Fruit fly (Drosophila melanogaster): ENCODE results near the gene Srp54k.

Srp54k gene

DNA sequence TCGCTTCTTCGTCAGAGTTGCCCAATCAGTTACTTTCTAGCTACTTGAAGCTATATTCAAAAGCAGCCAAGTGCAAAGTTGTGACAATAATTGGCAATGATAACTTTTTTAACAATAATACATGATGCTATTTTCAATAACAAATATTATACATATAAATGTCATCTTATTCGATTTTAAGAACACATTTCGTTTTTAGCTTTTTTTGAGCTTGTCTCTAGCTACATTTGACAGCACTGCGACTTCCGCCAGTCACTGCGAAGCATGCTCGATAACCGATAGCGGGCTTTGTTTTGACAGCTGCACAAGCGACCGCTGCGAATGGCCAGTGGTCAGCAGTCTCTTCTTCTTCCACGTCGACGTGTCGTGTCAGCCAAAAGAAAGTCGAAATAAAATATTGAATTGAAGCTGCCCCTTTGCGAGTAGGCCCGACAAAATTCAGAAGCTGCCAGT, at the start of gene Srp54k, which contains the start of gene Gen:
Gene Srp54k (plus strand): TSS at position 325 of the 453 bp plus-strand sequence.
Gene Gen (minus strand): TSS at position 23 of the 453 bp plus-strand sequence.
- TF ChIP-seq insv (optimal IDR thresholded peaks at IDR 0.05): no peak
- TF ChIP-seq ttk (optimal IDR thresholded peaks at IDR 0.05): no peak
- no peak for TF ChIP-seq Myc (optimal IDR thresholded peaks at IDR 0.05)
- no peak for TF ChIP-seq psq (optimal IDR thresholded peaks at IDR 0.05)
- TF ChIP-seq Sin3A (optimal IDR thresholded peaks at IDR 0.05): no peak
- TF ChIP-seq h (optimal IDR thresholded peaks at IDR 0.05): no peak

- no peak for TF ChIP-seq psq (optimal IDR thresholded peaks at IDR 0.05)
- no peak for TF ChIP-seq h (optimal IDR thresholded peaks at IDR 0.05)
- no peak for TF ChIP-seq insv (optimal IDR thresholded peaks at IDR 0.05)
- no peak for TF ChIP-seq Myc (optimal IDR thresholded peaks at IDR 0.05)
- TF ChIP-seq Sin3A (optimal IDR thresholded peaks at IDR 0.05): no peak
- no peak for TF ChIP-seq ttk (optimal IDR thresholded peaks at IDR 0.05)
Observed at dm6 chr3L:5125202-5125601, 27.3 kb upstream of the Srp54k start.

DNA sequence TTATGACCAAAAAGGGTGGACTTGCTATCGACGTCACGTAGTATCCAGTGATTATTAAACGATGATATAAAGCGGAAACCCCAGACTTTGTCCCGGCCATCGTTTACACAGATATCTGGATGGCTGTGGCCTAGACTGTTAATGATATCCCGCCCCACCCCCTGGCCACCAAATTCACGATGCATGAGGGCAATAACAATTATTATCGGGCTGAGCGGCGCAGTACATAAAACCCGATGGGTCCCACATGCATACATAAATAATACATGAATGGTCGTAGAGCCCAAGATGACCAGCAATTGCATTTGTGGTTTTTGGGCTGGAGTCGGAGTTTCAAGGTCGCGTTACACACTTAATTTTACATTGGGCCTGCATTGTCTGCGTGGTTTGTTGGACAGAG, 24.9 kb upstream of the Srp54k start:
- TF ChIP-seq psq (optimal IDR thresholded peaks at IDR 0.05) (no peak), Sin3A (optimal IDR thresholded peaks at IDR 0.05) (no peak), h (optimal IDR thresholded peaks at IDR 0.05) (no peak)

DNA sequence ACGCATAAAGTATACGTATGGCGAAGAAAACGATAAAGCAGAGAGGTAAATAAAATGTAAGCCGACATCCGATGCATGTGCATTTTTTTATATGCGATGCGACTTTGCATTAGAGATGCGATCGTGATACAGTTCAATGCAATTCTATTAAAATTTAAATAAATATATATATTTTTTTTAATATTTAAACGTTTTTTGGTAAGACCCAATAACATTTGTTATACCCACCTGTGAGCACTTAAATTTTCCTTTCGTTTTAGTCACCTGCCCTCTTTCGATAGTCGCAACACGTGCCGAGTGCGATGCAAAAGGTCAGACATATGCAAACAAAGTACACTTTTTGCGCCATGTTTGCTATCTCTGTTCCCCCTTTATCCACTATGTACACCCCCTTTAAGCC, 24.3 kb upstream of the Srp54k start:
- TF ChIP-seq psq (optimal IDR thresholded peaks at IDR 0.05): no peak
- TF ChIP-seq h (optimal IDR thresholded peaks at IDR 0.05): no peak
- no peak for TF ChIP-seq insv (optimal IDR thresholded peaks at IDR 0.05)
- no peak for TF ChIP-seq ttk (optimal IDR thresholded peaks at IDR 0.05)

dm6 chr3L:5129199-5129598, 23.3 kb upstream of the Srp54k start, which contains the start of gene CG4597:
TSS of gene CG4597 (plus strand) at chr3L:5129499.
- TF ChIP-seq h (optimal IDR thresholded peaks at IDR 0.05) (no peak), Myc (optimal IDR thresholded peaks at IDR 0.05) (no peak), ttk (optimal IDR thresholded peaks at IDR 0.05) (no peak), psq (optimal IDR thresholded peaks at IDR 0.05) (no peak), Sin3A (optimal IDR thresholded peaks at IDR 0.05) (no peak), insv (optimal IDR thresholded peaks at IDR 0.05) (no peak)

dm6 chr3L:5130508-5130907, 22.0 kb upstream of the Srp54k start:
- TF ChIP-seq ttk (optimal IDR thresholded peaks at IDR 0.05) (no peak), Sin3A (optimal IDR thresholded peaks at IDR 0.05) (no peak), h (optimal IDR thresholded peaks at IDR 0.05) (no peak), Myc (optimal IDR thresholded peaks at IDR 0.05) (no peak), insv (optimal IDR thresholded peaks at IDR 0.05) (no peak), psq (optimal IDR thresholded peaks at IDR 0.05) (no peak)

DNA sequence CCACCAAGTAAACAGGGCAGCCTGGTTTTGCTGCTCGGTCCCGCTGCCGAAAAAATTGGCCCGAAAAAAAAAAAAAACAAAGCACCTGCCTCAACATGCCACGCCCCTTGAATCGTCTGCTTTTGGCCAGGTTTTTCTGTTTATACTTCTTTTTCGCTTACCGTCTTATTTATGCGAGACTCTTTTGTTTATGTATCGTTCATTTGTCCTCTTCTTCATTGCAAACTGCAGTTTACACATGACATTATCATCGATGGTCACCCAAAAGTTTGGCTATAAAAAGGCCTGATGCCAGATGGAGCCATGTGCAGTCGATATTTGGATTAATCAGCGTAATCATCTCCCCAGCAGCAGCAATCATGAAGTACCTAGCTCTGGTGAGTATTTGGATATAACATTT, 21.2 kb upstream of the Srp54k start, which contains the start of gene CG15212:
Gene CG15212 (plus strand): TSS at position 301 of the 400 bp plus-strand sequence.
- TF ChIP-seq ttk (optimal IDR thresholded peaks at IDR 0.05) (no peak), insv (optimal IDR thresholded peaks at IDR 0.05) (no peak), h (optimal IDR thresholded peaks at IDR 0.05) (no peak), Sin3A (optimal IDR thresholded peaks at IDR 0.05) (no peak), Myc (optimal IDR thresholded peaks at IDR 0.05) (no peak), psq (optimal IDR thresholded peaks at IDR 0.05) (no peak)

DNA sequence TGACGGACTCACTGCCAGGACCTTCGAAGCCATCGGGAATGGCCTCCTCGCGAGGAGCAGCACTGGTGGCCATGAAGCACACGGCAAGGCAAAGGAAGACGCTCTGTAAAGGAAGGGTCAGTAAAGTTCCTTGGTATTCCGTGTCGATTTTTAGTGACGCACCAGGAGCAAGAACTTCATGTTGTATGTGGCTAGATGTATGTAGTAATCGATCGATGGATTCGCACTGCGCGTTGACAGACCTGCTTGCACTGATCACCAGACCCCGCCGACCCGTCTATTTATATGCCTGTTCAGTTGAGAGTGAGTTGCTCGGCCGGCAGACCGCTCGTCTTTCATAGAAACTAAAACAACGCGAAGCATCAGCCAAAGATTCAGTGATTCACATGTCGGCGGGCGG, 19.5 kb upstream of the Srp54k start, which contains the start of gene CG15213:
Gene CG15213 (minus strand): TSS at position 255 of the 400 bp plus-strand sequence.
- TF ChIP-seq insv (optimal IDR thresholded peaks at IDR 0.05) (no peak), psq (optimal IDR thresholded peaks at IDR 0.05) (no peak), Sin3A (optimal IDR thresholded peaks at IDR 0.05) (no peak), ttk (optimal IDR thresholded peaks at IDR 0.05) (no peak), Myc (optimal IDR thresholded peaks at IDR 0.05) (no peak), h (optimal IDR thresholded peaks at IDR 0.05) (no peak)

DNA sequence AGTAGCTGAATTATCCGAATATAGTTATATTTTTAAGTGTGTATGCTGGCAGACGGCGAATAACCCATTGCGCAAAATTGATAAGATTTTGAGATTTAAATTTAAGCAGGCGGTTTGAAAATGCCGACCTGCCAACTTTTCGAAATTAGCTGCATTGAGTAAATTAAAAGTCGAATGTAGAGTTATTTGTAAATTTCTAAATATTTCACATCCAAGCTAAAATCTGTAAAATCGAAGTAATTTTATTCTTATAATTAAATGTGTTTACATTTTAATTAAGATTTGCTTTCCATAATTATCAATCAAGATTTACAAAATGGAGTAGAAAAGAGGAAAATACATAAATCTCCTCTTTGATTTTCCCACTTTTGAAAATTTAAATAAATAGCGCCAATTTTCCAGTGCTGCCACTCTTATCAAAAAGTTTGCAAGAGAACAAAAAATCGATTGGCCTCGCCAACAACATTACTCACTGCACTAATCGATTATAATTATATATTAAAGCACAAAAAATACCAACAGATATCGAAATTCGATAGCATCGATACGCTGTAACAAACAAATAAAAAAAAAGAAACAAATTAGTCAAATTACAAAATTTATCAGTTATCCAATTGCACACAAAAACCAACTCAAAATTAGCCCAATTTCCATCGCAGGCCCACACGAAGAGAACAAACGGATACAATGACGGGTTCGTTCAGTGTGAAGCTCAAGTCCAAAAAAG, 18.6 kb upstream of the Srp54k start, which contains the start of gene Yod1:
Gene Yod1 (plus strand): TSS at position 168 of the 727 bp plus-strand sequence.
- no peak for TF ChIP-seq psq (optimal IDR thresholded peaks at IDR 0.05)
- no peak for TF ChIP-seq insv (optimal IDR thresholded peaks at IDR 0.05)
- TF ChIP-seq Sin3A (optimal IDR thresholded peaks at IDR 0.05): no peak
- TF ChIP-seq h (optimal IDR thresholded peaks at IDR 0.05): no peak
- TF ChIP-seq Myc (optimal IDR thresholded peaks at IDR 0.05): no peak
- no peak for TF ChIP-seq ttk (optimal IDR thresholded peaks at IDR 0.05)

DNA sequence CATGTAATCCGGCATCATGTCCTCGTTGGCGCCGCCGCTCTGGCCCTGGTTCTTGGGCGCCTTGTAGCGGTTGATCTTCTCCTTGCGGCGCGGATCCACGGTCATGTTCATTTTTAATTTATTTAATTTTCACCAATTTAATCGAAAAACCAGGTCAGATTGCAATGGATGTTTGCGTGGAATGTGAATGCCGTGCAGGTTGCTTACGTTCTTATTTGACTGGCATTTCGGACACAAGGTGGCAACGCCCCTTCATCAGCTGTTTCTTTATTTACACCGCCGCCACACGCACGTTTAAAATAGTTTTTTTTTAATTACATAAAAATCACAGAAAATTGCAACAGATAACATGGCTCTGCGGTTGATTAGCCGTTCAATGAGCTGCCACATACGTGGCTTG, 16.4 kb upstream of the Srp54k start, which contains the start of the genes CG10674 and CG4611:
Gene CG10674 (minus strand): TSS at position 170 of the 400 bp plus-strand sequence.
Gene CG4611 (plus strand): TSS at position 254 of the 400 bp plus-strand sequence.
- TF ChIP-seq psq (optimal IDR thresholded peaks at IDR 0.05): no peak
- no peak for TF ChIP-seq Myc (optimal IDR thresholded peaks at IDR 0.05)
- TF ChIP-seq h (optimal IDR thresholded peaks at IDR 0.05): no peak
- TF ChIP-seq Sin3A (optimal IDR thresholded peaks at IDR 0.05): no peak
- TF ChIP-seq insv (optimal IDR thresholded peaks at IDR 0.05): no peak
- TF ChIP-seq ttk (optimal IDR thresholded peaks at IDR 0.05): no peak

DNA sequence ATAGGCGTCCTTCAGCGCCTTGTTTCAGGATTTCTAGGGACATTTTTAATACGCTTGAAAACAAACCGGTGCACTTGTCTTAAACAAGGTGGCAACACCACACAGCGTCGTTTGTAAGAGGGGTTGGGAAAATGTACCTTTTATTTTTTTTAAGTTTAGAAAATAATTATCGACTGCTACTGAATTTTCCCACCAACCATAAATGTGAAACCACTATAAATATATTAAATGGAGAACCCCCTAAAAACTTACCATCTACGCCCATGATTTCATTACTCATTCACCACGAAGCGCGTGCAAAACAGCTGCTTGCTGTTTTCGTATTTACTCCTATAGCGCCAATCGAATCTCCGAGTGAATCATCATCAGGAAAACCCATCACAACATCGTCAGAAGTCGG, 13.2 kb upstream of the Srp54k start, which contains the start of the genes Tcs5 and CHMP2B:
Gene Tcs5 (minus strand): TSS at position 84 of the 400 bp plus-strand sequence.
Gene CHMP2B (plus strand): TSS at position 308 of the 400 bp plus-strand sequence.
- TF ChIP-seq insv (optimal IDR thresholded peaks at IDR 0.05): no peak
- no peak for TF ChIP-seq h (optimal IDR thresholded peaks at IDR 0.05)
- no peak for TF ChIP-seq psq (optimal IDR thresholded peaks at IDR 0.05)
- no peak for TF ChIP-seq Myc (optimal IDR thresholded peaks at IDR 0.05)
- TF ChIP-seq Sin3A (optimal IDR thresholded peaks at IDR 0.05): no peak
- no peak for TF ChIP-seq ttk (optimal IDR thresholded peaks at IDR 0.05)

DNA sequence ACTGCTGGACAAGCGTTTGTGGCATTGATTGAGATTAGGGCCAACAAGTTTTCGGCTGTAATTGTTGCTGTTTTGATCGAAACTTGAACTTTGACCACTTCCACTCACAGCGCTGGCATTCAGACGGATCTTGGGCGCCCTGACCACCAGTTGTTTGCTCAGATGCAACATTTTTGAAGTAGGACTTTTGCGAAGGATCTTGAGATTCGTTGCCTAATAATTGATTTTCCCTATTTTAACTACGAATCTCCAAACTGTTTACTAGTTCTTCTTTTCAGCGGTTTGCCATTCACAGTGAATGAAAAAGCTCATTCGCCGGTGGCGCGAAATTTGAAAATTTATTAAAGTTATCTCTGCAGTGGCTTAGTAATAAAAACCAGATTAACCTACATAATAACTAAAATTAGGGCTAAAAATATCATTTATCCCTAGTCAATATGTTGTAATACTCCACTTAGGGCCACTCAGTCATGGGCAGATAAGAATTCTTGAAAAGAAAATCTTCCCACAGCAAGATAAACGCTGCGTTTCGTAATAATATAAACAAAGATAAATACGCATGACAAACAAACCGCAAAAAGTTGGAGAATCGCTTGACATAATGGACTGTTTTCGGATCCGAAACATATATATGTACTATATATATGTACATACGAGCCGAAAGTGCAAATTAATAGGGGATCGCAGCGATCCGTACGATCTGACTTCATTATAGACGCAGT, 10.9 kb upstream of the Srp54k start, which contains the start of the genes Dhrs4 and Gdap1:
Gene Dhrs4 (minus strand): TSS at position 267 of the 722 bp plus-strand sequence.
Gene Gdap1 (plus strand): TSS at position 574 of the 722 bp plus-strand sequence.
- TF ChIP-seq psq (optimal IDR thresholded peaks at IDR 0.05) (no peak), insv (optimal IDR thresholded peaks at IDR 0.05) (no peak), ttk (optimal IDR thresholded peaks at IDR 0.05) (no peak), Myc (optimal IDR thresholded peaks at IDR 0.05) (no peak)
